Fruit fly (Drosophila melanogaster) whole organism, embryonic: Measurements from ENCODE around the gene CG15347.

Experiments
- Awh ChIP-seq: fragments of 200-800 bp; sonication (Bioruptor generic); IDR thresholded peaks from 2 replicates; pipeline ENCODE4, ENCODE4 v1.3.6; 2022; ENCODE audit warnings: missing biosample characterization, missing genetic modification characterization
- Blimp-1 ChIP-seq: fragments of 200-800 bp; sonication (Bioruptor generic); optimal IDR thresholded peaks from 3 replicates; lab custom pipeline; 2018; ENCODE audit warnings: missing biosample characterization, missing genetic modification characterization, mild to moderate bottlenecking, moderate library complexity, missing genetic modification reagents
- CG10209 ChIP-seq: fragments of 200-800 bp; sonication (Bioruptor generic); optimal IDR thresholded peaks from 3 replicates; lab custom pipeline; 2017; ENCODE audit warnings: missing biosample characterization, mild to moderate bottlenecking, missing genetic modification characterization, missing genetic modification reagents
- CG10366 ChIP-seq: fragments of 200-800 bp; sonication (Bioruptor generic); IDR thresholded peaks from 2 replicates; pipeline ENCODE4 v1.3.6; 2022; ENCODE audit warnings: missing biosample characterization, missing genetic modification characterization
- CG11398 ChIP-seq: fragments of 200-800 bp; sonication (Bioruptor generic); optimal IDR thresholded peaks from 2 replicates; lab custom pipeline; 2016; ENCODE audit warnings: missing biosample characterization, missing genetic modification characterization
- CG11723 ChIP-seq: fragments of 200-800 bp; sonication (Bioruptor generic); optimal IDR thresholded peaks from 2 replicates; lab custom pipeline; 2017; ENCODE audit warnings: missing biosample characterization, mild to moderate bottlenecking, missing genetic modification characterization
- CG12299 ChIP-seq: fragments of 200-800 bp; sonication (Bioruptor generic); optimal IDR thresholded peaks from 2 replicates; lab custom pipeline; 2018; ENCODE audit warnings: missing biosample characterization, mild to moderate bottlenecking, missing genetic modification characterization
- CG1233 ChIP-seq: fragments of 200-800 bp; sonication (Bioruptor generic); optimal IDR thresholded peaks from 4 replicates; lab custom pipeline; 2018; ENCODE audit warnings: missing biosample characterization, mild to moderate bottlenecking, missing genetic modification characterization
- CG12391 ChIP-seq: fragments of 200-800 bp; sonication (Bioruptor generic); optimal IDR thresholded peaks from 3 replicates; lab custom pipeline; 2018; ENCODE audit warnings: missing biosample characterization, mild to moderate bottlenecking, missing genetic modification characterization, moderate library complexity
- CG15514 ChIP-seq: fragments of 200-800 bp; sonication (Bioruptor generic); optimal IDR thresholded peaks from 3 replicates; lab custom pipeline; 2017; ENCODE audit warnings: missing biosample characterization, missing genetic modification characterization, mild to moderate bottlenecking, moderate library complexity, missing genetic modification reagents
- CG15696 ChIP-seq: fragments of 200-800 bp; sonication (Bioruptor generic); optimal IDR thresholded peaks from 2 replicates; lab custom pipeline; 2019; ENCODE audit warnings: missing biosample characterization, mild to moderate bottlenecking, missing genetic modification characterization, moderate library complexity
- CG16863 ChIP-seq: fragments of 200-800 bp; sonication (Bioruptor generic); optimal IDR thresholded peaks from 3 replicates; lab custom pipeline; 2016; ENCODE audit warnings: missing biosample characterization, missing genetic modification characterization
- CG18764 ChIP-seq: fragments of 200-800 bp; sonication (Bioruptor generic); optimal IDR thresholded peaks from 3 replicates; lab custom pipeline; 2016; ENCODE audit warnings: missing biosample characterization, missing genetic modification characterization
- CG2889 ChIP-seq: fragments of 200-800 bp; sonication (Bioruptor generic); IDR thresholded peaks from 3 replicates; pipeline ENCODE4 v1.3.6; 2022; ENCODE audit warnings: missing biosample characterization, missing genetic modification characterization
- CG33557 ChIP-seq: fragments of 200-800 bp; sonication (Bioruptor generic); optimal IDR thresholded peaks from 2 replicates; lab custom pipeline; 2019; ENCODE audit warnings: missing biosample characterization, mild to moderate bottlenecking, missing genetic modification characterization, moderate library complexity
- CG6254 ChIP-seq: fragments of 200-800 bp; sonication (Bioruptor generic); optimal IDR thresholded peaks from 3 replicates; lab custom pipeline; 2017; ENCODE audit warnings: mild to moderate bottlenecking, missing biosample characterization, missing genetic modification reagents, missing genetic modification characterization
- CG7556 ChIP-seq: fragments of 200-800 bp; sonication (Bioruptor generic); optimal IDR thresholded peaks from 2 replicates; lab custom pipeline; 2017; ENCODE audit warnings: missing biosample characterization, mild to moderate bottlenecking, missing genetic modification characterization
- CG7745 ChIP-seq: fragments of 200-800 bp; sonication (Bioruptor generic); optimal IDR thresholded peaks from 2 replicates; lab custom pipeline; 2018; ENCODE audit warnings: missing biosample characterization, mild to moderate bottlenecking, missing genetic modification characterization, moderate library complexity
- CkIIα-i1 ChIP-seq: fragments of 200-800 bp; sonication (Bioruptor generic); IDR thresholded peaks from 2 replicates; pipeline ENCODE4 v1.3.6; 2022; ENCODE audit warnings: missing biosample characterization, missing genetic modification characterization
- Dbx ChIP-seq: fragments of 200-800 bp; sonication (Bioruptor generic); IDR thresholded peaks from 3 replicates; pipeline ENCODE4 v1.3.6; 2022; ENCODE audit warnings: missing biosample characterization, missing genetic modification characterization
- E2f2 ChIP-seq: fragments of 200-800 bp; sonication (Bioruptor generic); IDR thresholded peaks from 2 replicates; pipeline ENCODE4 v1.3.6; 2022; ENCODE audit warnings: missing biosample characterization, missing genetic modification characterization
- Eip74EF ChIP-seq, 2 experiments: fragments of 200-800 bp in 1 of 2; fragments of >200 bp in 1 of 2; sonication (Bioruptor generic) in 1 of 2; optimal IDR thresholded peaks; 2 replicates each; lab custom pipeline; 2017 to 2019; ENCODE audit warnings: missing biosample characterization in 2 of 2, missing genetic modification characterization in 2 of 2, mild to moderate bottlenecking in 1 of 2, moderate library complexity in 1 of 2
- Fer2 ChIP-seq: fragments of 200-800 bp; sonication (Bioruptor generic); optimal IDR thresholded peaks from 2 replicates; lab custom pipeline; 2018; ENCODE audit warnings: missing biosample characterization, mild to moderate bottlenecking, missing genetic modification characterization, moderate library complexity
- Gug ChIP-seq: fragments of 200-800 bp; sonication (Bioruptor generic); IDR thresholded peaks from 4 replicates; pipeline ENCODE4 v1.3.6; 2022; ENCODE audit warnings: missing biosample characterization, missing genetic modification characterization
- HHEX ChIP-seq: fragments of 200-800 bp; sonication (Bioruptor generic); optimal IDR thresholded peaks from 3 replicates; lab custom pipeline; 2017; ENCODE audit warnings: missing biosample characterization, mild to moderate bottlenecking, missing genetic modification characterization, missing genetic modification reagents
- Hey ChIP-seq: fragments of 200-800 bp; sonication (Bioruptor generic); optimal IDR thresholded peaks from 3 replicates; lab custom pipeline; 2018; ENCODE audit warnings: missing biosample characterization, mild to moderate bottlenecking, missing genetic modification characterization
- Myb ChIP-seq: fragments of 200-800 bp; sonication (Bioruptor generic); optimal IDR thresholded peaks from 2 replicates; lab custom pipeline; 2016; ENCODE audit warnings: missing biosample characterization, missing genetic modification characterization
- NFAT ChIP-seq: fragments of 200-800 bp; sonication (Bioruptor generic); IDR thresholded peaks from 2 replicates; pipeline ENCODE4 v1.3.6; 2022; ENCODE audit warnings: missing biosample characterization, missing genetic modification characterization
- Neu2 ChIP-seq: fragments of 200-800 bp; sonication (Bioruptor generic); optimal IDR thresholded peaks from 3 replicates; lab custom pipeline; 2016; ENCODE audit warnings: missing biosample characterization, missing genetic modification characterization, borderline replicate concordance
- NfI ChIP-seq: fragments of 200-800 bp; sonication (Bioruptor generic); optimal IDR thresholded peaks from 3 replicates; lab custom pipeline; 2018; ENCODE audit warnings: missing biosample characterization, mild to moderate bottlenecking, missing genetic modification characterization, moderate library complexity
- Oaz ChIP-seq: fragments of 200-800 bp; sonication (Bioruptor generic); IDR thresholded peaks from 2 replicates; pipeline ENCODE4 v1.3.6; 2022; ENCODE audit warnings: missing biosample characterization, missing genetic modification characterization
- Oli ChIP-seq: fragments of 200-800 bp; sonication (Bioruptor generic); optimal IDR thresholded peaks from 2 replicates; lab custom pipeline; 2018; ENCODE audit warnings: missing biosample characterization, mild to moderate bottlenecking, missing genetic modification characterization, moderate library complexity
- Poxn ChIP-seq: fragments of 200-800 bp; sonication (Bioruptor generic); IDR thresholded peaks from 2 replicates; pipeline ENCODE4 v1.3.6; 2022; ENCODE audit warnings: missing biosample characterization, missing genetic modification characterization
- Six4 ChIP-seq: fragments of 200-800 bp; sonication (Bioruptor generic); optimal IDR thresholded peaks from 2 replicates; lab custom pipeline; 2016; ENCODE audit warnings: missing biosample characterization, missing genetic modification characterization
- Ssrp ChIP-seq: fragments of 200-800 bp; sonication (Bioruptor generic); optimal IDR thresholded peaks from 2 replicates; lab custom pipeline; 2018; ENCODE audit warnings: missing biosample characterization, mild to moderate bottlenecking, missing genetic modification characterization, moderate library complexity
- ab ChIP-seq: fragments of 200-800 bp; sonication (Bioruptor generic); optimal IDR thresholded peaks from 2 replicates; lab custom pipeline; 2016; ENCODE audit warnings: missing biosample characterization, missing genetic modification characterization
- ase ChIP-seq: fragments of 200-800 bp; sonication (Bioruptor generic); IDR thresholded peaks from 3 replicates; pipeline ENCODE4 v1.3.6; 2022; ENCODE audit warnings: missing biosample characterization, missing genetic modification characterization
- ash1 ChIP-seq: fragments of 200-800 bp; sonication (Bioruptor generic); optimal IDR thresholded peaks from 2 replicates; lab custom pipeline; 2018; ENCODE audit warnings: missing biosample characterization, mild to moderate bottlenecking, missing genetic modification characterization
- ato ChIP-seq: fragments of 200-800 bp; sonication (Bioruptor generic); IDR thresholded peaks from 2 replicates; pipeline ENCODE4 v1.3.6; 2022; ENCODE audit warnings: missing biosample characterization, missing genetic modification characterization; ENCODE audit not compliant: partially characterized antibody
- crp ChIP-seq, 2 experiments: fragments of 200-800 bp; sonication (Bioruptor generic); optimal IDR thresholded peaks; 2 replicates in 1 of 2; 3 replicates in 1 of 2; lab custom pipeline; 2017; ENCODE audit warnings: missing biosample characterization in 2 of 2, missing genetic modification characterization in 2 of 2, mild to moderate bottlenecking in 1 of 2, moderate library complexity in 1 of 2
- dan ChIP-seq: fragments of 200-800 bp; sonication (Bioruptor generic); IDR thresholded peaks from 2 replicates; pipeline ENCODE4 v1.3.6; 2022; ENCODE audit warnings: missing biosample characterization, missing genetic modification characterization
- esg ChIP-seq: fragments of 200-800 bp; sonication (Bioruptor generic); conservative IDR thresholded peaks from 2 replicates; pipeline ENCODE4 v1.3.6; 2022; ENCODE audit warnings: missing biosample characterization, missing genetic modification characterization
- jigr1 ChIP-seq: fragments of 200-800 bp; sonication (Bioruptor generic); IDR thresholded peaks from 3 replicates; pipeline ENCODE4 v1.3.6; 2022; ENCODE audit warnings: missing biosample characterization, missing genetic modification characterization
- mld ChIP-seq: fragments of 200-800 bp; sonication (Bioruptor generic); IDR thresholded peaks from 3 replicates; pipeline ENCODE4 v1.3.6; 2022; ENCODE audit warnings: missing biosample characterization, missing genetic modification characterization; ENCODE audit not compliant: partially characterized antibody
- pros ChIP-seq: fragments of 200-800 bp; sonication (Bioruptor generic); optimal IDR thresholded peaks from 3 replicates; lab custom pipeline; 2019; ENCODE audit warnings: missing biosample characterization, mild to moderate bottlenecking, missing genetic modification characterization, moderate library complexity
- salm ChIP-seq: fragments of 200-800 bp; sonication (Bioruptor generic); optimal IDR thresholded peaks from 2 replicates; lab custom pipeline; 2018; ENCODE audit warnings: missing biosample characterization, mild to moderate bottlenecking, missing genetic modification characterization
- scrt ChIP-seq: fragments of 200-800 bp; sonication (Bioruptor generic); optimal IDR thresholded peaks from 2 replicates; lab custom pipeline; 2018; ENCODE audit warnings: missing biosample characterization, mild to moderate bottlenecking, missing genetic modification characterization, moderate library complexity
- seq ChIP-seq: fragments of 200-800 bp; sonication (Bioruptor generic); IDR thresholded peaks from 2 replicates; pipeline ENCODE4 v1.3.6; 2022; ENCODE audit warnings: missing biosample characterization, missing genetic modification characterization
- stc ChIP-seq: fragments of 200-800 bp; sonication (Bioruptor generic); IDR thresholded peaks from 2 replicates; pipeline ENCODE4 v1.3.6; 2022; ENCODE audit warnings: missing biosample characterization, missing genetic modification characterization
- wek ChIP-seq: fragments of 200-800 bp; sonication (Bioruptor generic); optimal IDR thresholded peaks from 3 replicates; lab custom pipeline; 2018; ENCODE audit warnings: missing biosample characterization, mild to moderate bottlenecking, missing genetic modification characterization, moderate library complexity

The CG15347 gene

DNA sequence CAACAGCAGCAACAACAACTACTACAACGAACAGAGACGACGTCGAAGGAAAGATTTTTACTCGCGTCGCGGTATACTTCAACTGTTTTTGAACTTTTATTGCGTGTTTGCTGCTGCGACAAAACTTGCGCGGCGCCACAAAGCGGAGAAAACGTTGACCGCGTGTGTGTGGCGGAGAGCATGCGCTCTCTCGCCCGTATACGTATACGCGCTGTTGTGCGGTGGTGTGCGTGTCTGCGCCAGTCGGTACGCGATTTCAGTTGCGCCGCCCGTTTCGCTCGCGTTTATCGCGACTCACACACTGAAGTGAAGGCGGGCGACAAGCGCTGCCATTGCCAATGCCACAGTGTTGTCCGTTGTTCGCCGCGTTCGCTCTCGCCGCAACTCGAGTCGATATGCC is 50.9 kb downstream of the CG15347 start (continued):
- TF ChIP-seq Neu2 (GFP tag; lab: Kevin White, UChicago) (no peak), NFAT (GFP tag; lab: Robert Waterston, UW) (peak; percentile 87), CG7745 (tag; lab: Kevin White, UChicago) (peak; percentile 80), mld (GFP tag; lab: Robert Waterston, UW) (no peak), wek (GFP tag; lab: Kevin White, UChicago) (peak; percentile 61), CG18764 (GFP tag; lab: Kevin White, UChicago) (no peak), NfI (GFP tag; lab: Kevin White, UChicago) (no peak), CG15514 (GFP tag; lab: Kevin White, UChicago) (peak; percentile 72), Dbx (peak; percentile 91), dan (GFP tag; lab: Robert Waterston, UW) (no peak), stc (GFP tag; lab: Robert Waterston, UW) (peak; percentile 82; the same call in 1 of the 2 replicates), scrt (GFP tag; lab: Kevin White, UChicago) (peak; percentile 73), Eip74EF (GFP tag; optimal IDR thresholded peaks at IDR 0.05; lab: Kevin White, UChicago) (peak in 1 of 2 experiments; percentile 12), Fer2 (tag; lab: Kevin White, UChicago) (no peak), Hey (tag; lab: Kevin White, UChicago) (peak; percentile 76), ab (GFP tag; lab: Kevin White, UChicago) (no peak), Awh (GFP tag; lab: Robert Waterston, UW) (no peak; the same call in 1 of the 2 replicates), Oli (tag; lab: Kevin White, UChicago) (no peak), jigr1 (GFP tag; lab: Robert Waterston, UW) (no peak), Six4 (GFP tag; lab: Kevin White, UChicago) (no peak), CG12299 (tag; lab: Kevin White, UChicago) (peak; percentile 68), pros (GFP tag; lab: Kevin White, UChicago) (peak; percentile 61), CG33557 (GFP tag; lab: Kevin White, UChicago) (peak; percentile 34), Blimp-1 (GFP tag; lab: Kevin White, UChicago) (no peak), ase (GFP tag; lab: Robert Waterston, UW) (peak; percentile 68; the same call in 2 of the 3 replicates), CG1233 (GFP tag; lab: Kevin White, UChicago) (no peak), HHEX (GFP tag; lab: Kevin White, UChicago) (no peak), esg (GFP tag; lab: Robert Waterston, UW) (no peak), E2f2 (GFP tag; lab: Robert Waterston, UW) (peak; percentile 47), CG10209 (GFP tag; lab: Kevin White, UChicago) (no peak), Poxn (GFP tag; lab: Robert Waterston, UW) (0 out of 2 replicates have a peak, but pooled peaks have one; percentile 28), seq (peak; percentile 67; the same call in 1 of the 2 replicates), Gug (GFP tag; lab: Robert Waterston, UW) (no peak), CkIIα-i1 (GFP tag; lab: Robert Waterston, UW) (no peak), salm (tag; lab: Kevin White, UChicago) (peak; percentile 34), CG16863 (GFP tag; lab: Kevin White, UChicago) (no peak), ato (GFP tag; lab: Robert Waterston, UW) (no peak), ash1 (peak; percentile 58), CG10366 (GFP tag; lab: Robert Waterston, UW) (peak; percentile 29; the same call in 1 of the 2 replicates), CG7556 (GFP tag; lab: Kevin White, UChicago) (no peak), Ssrp (tag; lab: Kevin White, UChicago) (no peak), crp (GFP tag; optimal IDR thresholded peaks at IDR 0.05; lab: Kevin White, UChicago) (no peak), CG15696 (tag; lab: Kevin White, UChicago) (peak; percentile 30), Oaz (GFP tag; lab: Robert Waterston, UW) (peak; percentile 57; the same call in 1 of the 2 replicates), CG2889 (GFP tag; lab: Robert Waterston, UW) (no peak), CG12391 (tag; lab: Kevin White, UChicago) (peak; percentile 27), CG6254 (GFP tag; lab: Kevin White, UChicago) (no peak), CG11723 (GFP tag; lab: Kevin White, UChicago) (peak; percentile 72), CG11398 (GFP tag; lab: Kevin White, UChicago) (no peak), Myb (GFP tag; lab: Kevin White, UChicago) (no peak)
